Worm (Caenorhabditis elegans): ENCODE data around the gene C50H2.4.

C50H2.4 gene

DNA sequence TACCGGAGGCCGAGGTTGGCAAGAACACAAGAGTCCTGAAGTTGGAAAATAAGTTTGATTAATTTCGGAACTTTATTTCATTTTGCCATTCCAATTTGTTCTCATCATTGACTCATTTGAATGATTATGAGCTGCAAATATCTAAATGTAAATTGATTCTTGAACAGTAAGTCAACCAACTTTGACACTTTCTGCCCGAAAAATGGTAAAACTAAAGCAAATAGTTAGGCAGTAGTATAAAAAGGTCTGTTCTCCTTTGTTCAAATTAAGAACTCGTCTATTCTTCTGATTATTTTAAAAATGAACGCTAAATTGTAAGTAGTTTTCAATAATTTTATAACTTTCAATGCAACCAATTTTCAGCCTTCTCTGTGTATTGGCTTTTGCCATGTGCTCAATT, 26.3 kb downstream of the C50H2.4 start, which contains the start of gene fipr-12:
Gene fipr-12, plus strand, starts transcription at position 301 of the 400 bp plus-strand sequence.
- no peak for TF ChIP-seq bed-1 (GFP tag; IDR thresholded peaks at IDR 0.05)
- TF ChIP-seq K11D2.4 (GFP tag; IDR thresholded peaks at IDR 0.05): no peak
- TF ChIP-seq lin-54 (GFP tag; optimal IDR thresholded peaks at IDR 0.05): no peak
- no peak for TF ChIP-seq B0336.3 (GFP tag; IDR thresholded peaks at IDR 0.05)
- TF ChIP-seq mxl-1 (tag; optimal IDR thresholded peaks at IDR 0.05): no peak
- no peak for TF ChIP-seq tbx-9 (tag; optimal IDR thresholded peaks at IDR 0.05; ENCODE audit: borderline replicate concordance)
- TF ChIP-seq cebp-1 (GFP tag; IDR thresholded peaks at IDR 0.05): no peak
- TF ChIP-seq cebp-1 (tag; optimal IDR thresholded peaks at IDR 0.05): no peak
- no peak for TF ChIP-seq sdz-38 (tag; optimal IDR thresholded peaks at IDR 0.05)
- no peak for TF ChIP-seq mel-28 (tag; optimal IDR thresholded peaks at IDR 0.05; ENCODE audit: borderline replicate concordance)
- no peak for TF ChIP-seq F23B12.7 (tag; optimal IDR thresholded peaks at IDR 0.05; ENCODE audit: insufficient read depth)
- TF ChIP-seq F57A8.1 (GFP tag; optimal IDR thresholded peaks at IDR 0.05): no peak
- no peak for TF ChIP-seq efl-1 (GFP tag; optimal IDR thresholded peaks at IDR 0.05)

DNA sequence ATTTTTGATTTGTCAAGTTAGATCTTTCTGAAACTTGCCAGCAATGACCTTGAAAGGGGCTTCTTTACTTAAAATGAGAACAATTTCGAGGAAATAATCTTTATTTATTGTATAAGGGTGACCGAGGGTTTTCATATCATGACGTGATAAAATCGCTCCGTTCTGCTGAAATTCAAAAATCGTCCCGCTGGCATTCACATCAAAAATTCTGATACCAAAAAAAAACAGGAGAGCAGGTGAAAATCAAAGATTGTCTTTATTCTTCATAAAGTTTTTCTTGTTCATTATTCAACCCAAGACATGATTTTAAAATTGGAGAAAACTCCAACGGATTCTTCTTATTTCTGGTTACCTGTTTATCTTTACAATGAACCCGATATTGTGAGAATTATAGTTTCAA, 27.3 kb downstream of the C50H2.4 start, which contains the start of gene sre-28:
Gene sre-28, plus strand, starts transcription at position 301 of the 400 bp plus-strand sequence.
- TF ChIP-seq lin-26 (GFP tag; IDR thresholded peaks at IDR 0.05): no peak

DNA sequence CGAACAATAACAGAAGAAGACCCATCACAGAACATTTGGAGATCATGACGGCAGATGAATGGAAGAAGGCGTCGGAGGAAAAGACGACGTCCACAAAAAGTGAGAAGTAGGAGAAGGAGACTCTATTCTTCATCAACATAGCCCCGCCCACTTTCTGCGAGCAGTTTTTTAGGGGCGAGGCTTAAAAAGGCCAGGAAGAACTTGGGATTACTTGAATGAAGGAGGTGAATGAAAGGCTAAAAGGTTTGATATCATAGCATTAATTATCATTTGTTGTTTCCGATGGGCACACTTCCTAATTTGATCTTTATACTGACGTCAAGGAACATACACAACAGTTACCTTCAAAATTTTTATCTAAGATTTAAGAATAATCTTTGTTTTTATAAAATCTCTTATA, 32.1 kb downstream of the C50H2.4 start, which contains the start of gene nlp-58:
Gene nlp-58, minus strand, starts transcription at position 101 of the 400 bp plus-strand sequence.
- no peak for TF ChIP-seq somi-1 (GFP tag; optimal IDR thresholded peaks at IDR 0.05)

DNA sequence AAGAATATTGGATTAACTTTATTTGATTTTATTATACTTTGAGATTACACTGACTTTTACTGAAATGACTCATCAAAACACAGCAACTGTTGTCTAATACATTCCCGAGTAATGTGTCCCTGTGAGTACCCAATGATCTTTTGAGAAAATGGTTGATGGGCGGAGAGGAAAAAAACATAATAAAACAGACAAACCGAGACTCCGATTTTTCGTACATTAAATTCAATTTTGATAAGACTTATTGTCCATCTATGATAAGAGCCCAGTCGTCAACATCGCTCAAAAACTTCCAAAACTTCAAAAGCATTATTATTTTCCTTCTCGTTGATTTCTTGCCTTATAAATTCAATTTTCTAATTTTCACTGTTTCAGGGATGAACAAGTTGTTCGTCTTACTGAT, 34.1 kb downstream of the C50H2.4 start, which contains the start of gene ttr-46:
Gene ttr-46, plus strand, starts transcription at position 373 of the 400 bp plus-strand sequence.
- TF ChIP-seq nhr-80 (tag; optimal IDR thresholded peaks at IDR 0.05) (peak; percentile 69), athp-1 (tag; optimal IDR thresholded peaks at IDR 0.05) (no peak)

DNA sequence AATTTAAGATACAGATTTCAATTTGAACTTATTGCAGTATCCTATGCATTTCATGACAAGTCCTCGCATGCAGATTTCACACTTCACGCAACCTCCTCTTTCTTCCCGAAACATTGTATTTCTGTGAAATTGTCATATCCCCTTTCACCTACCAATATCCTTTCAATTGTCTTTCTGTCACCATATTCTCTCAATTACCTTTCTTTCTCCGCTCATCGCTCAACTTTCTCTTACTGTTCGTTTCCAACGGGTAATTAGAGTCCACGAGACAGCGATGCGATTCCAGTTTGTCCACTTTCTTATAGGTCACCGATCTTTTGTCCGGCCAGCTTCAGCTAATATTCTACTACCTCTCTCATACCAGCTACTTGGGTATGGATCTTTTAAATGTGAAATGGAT, 35.6 kb downstream of the C50H2.4 start, which contains the start of gene mam-5:
Gene mam-5, plus strand, starts transcription at position 304 of the 400 bp plus-strand sequence.
- TF ChIP-seq hlh-26 (GFP tag; conservative IDR thresholded peaks at IDR 0.05) (no peak), B0035.1 (tag; optimal IDR thresholded peaks at IDR 0.05) (no peak), bed-1 (GFP tag; IDR thresholded peaks at IDR 0.05) (no peak)

DNA sequence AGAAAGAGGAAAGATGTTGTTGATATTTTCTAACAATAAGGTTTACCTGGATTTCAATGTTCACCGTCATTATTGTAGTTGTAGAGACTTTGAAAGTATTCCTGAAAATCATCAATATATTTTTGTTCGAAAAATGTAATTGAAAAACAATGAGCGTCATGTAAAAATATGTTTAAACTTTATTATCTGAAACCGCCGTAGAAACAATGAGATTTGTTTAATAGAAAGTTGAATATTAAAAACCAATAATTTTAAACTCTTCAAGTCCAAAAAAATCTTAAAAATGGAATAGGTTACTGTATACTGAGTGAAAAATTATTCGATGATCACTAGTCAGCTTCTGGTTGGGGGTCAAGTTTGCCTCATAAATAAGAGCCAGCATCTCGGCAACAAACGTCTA, 41.5 kb downstream of the C50H2.4 start, which contains the start of gene anmt-3:
Gene anmt-3, minus strand, starts transcription at position 101 of the 400 bp plus-strand sequence.
- no peak for TF ChIP-seq ceh-58 (GFP tag; IDR thresholded peaks at IDR 0.05)
- no peak for TF ChIP-seq him-1 (tag; optimal IDR thresholded peaks at IDR 0.05)
- TF ChIP-seq rcor-1 (GFP tag; IDR thresholded peaks at IDR 0.05): no peak
- TF ChIP-seq dpff-1 (tag; optimal IDR thresholded peaks at IDR 0.05): no peak
- TF ChIP-seq rpc-1 (optimal IDR thresholded peaks at IDR 0.05): no peak
- no peak for TF ChIP-seq rpc-1 (tag; optimal IDR thresholded peaks at IDR 0.05)
- TF ChIP-seq Y95B8A.8 (GFP tag; IDR thresholded peaks at IDR 0.05): no peak
- no peak for TF ChIP-seq unc-130 (GFP tag; optimal IDR thresholded peaks at IDR 0.05)
- no peak for TF ChIP-seq bed-1 (GFP tag; IDR thresholded peaks at IDR 0.05)
- no peak for TF ChIP-seq mxl-1 (tag; optimal IDR thresholded peaks at IDR 0.05)
- no peak for TF ChIP-seq ets-4 (GFP tag; optimal IDR thresholded peaks at IDR 0.05)

DNA sequence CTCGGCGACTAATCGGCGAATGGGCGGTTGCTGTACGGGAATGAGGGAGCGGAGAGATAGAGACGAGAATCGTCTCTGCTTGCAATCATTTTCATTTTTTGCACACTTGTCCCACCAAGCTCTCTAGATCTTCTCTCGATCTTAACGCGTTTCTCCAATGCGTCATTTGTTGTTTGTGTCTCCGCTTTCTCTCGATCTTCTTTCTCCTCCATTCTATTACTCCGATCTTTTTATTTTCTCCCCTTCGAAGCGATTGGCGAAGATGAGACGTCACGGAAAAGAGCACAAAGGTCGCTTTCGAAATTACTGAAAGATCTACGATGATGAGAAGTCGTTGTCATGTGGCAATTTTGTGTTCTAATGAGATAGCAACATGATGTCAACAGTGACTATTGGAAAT, 41.9 kb downstream of the C50H2.4 start:
- TF ChIP-seq nhr-179 (tag; optimal IDR thresholded peaks at IDR 0.05) (no peak), Y79H2A.3 (GFP tag; conservative IDR thresholded peaks at IDR 0.05) (no peak), ztf-28 (GFP tag; IDR thresholded peaks at IDR 0.05) (no peak), die-1 (tag; optimal IDR thresholded peaks at IDR 0.05) (no peak), lin-40 (tag; optimal IDR thresholded peaks at IDR 0.05) (no peak), fkh-3 (tag; optimal IDR thresholded peaks at IDR 0.05) (no peak)

Data from whole organism, young adult.